Worm (Caenorhabditis elegans) whole organism, mixed stage, embryonic: Measurements from ENCODE around the gene T24C4.3.

Experiments used
- bed-3 ChIP-seq: fragments of 200-800 bp; sonication (Bioruptor generic); optimal IDR thresholded peaks from 3 replicates; lab custom pipeline; 2018; ENCODE audit warnings: mild to moderate bottlenecking, missing genetic modification characterization, moderate library complexity, missing compliant biosample characterization
- ceh-43 ChIP-seq: fragments of 200-800 bp; sonication (Bioruptor generic); optimal IDR thresholded peaks from 2 replicates; lab custom pipeline; 2018; ENCODE audit warnings: mild to moderate bottlenecking, missing genetic modification characterization, moderate library complexity, missing compliant biosample characterization
- ceh-83 ChIP-seq: fragments of 200-800 bp; sonication (Bioruptor generic); optimal IDR thresholded peaks from 2 replicates; lab custom pipeline; 2018; ENCODE audit warnings: mild to moderate bottlenecking, missing genetic modification characterization, missing compliant biosample characterization
- ces-1 ChIP-seq: fragments of 150-350 bp; optimal IDR thresholded peaks from 2 replicates; lab custom pipeline; 2014; ENCODE audit warnings: missing biosample characterization, missing genetic modification reagents, missing genetic modification characterization
- drap-1 ChIP-seq: fragments of 200-800 bp; sonication (Bioruptor generic); optimal IDR thresholded peaks from 3 replicates; lab custom pipeline; 2018; ENCODE audit warnings: mild to moderate bottlenecking, missing genetic modification characterization, missing compliant biosample characterization
- elt-1 ChIP-seq: sonication (generic microtip); optimal IDR thresholded peaks from 2 replicates; lab custom pipeline; 2017; ENCODE audit warnings: missing genetic modification characterization, mild to moderate bottlenecking, missing compliant biosample characterization, antibody characterized with exemption, moderate library complexity, borderline replicate concordance; ENCODE audit not compliant: insufficient read depth
- elt-3 ChIP-seq: fragments of 150-350 bp; optimal IDR thresholded peaks from 2 replicates; lab custom pipeline; 2014; ENCODE audit warnings: missing biosample characterization, missing genetic modification characterization
- flh-1 ChIP-seq: fragments of 200-800 bp; sonication (Bioruptor generic); optimal IDR thresholded peaks from 2 replicates; lab custom pipeline; 2018; ENCODE audit warnings: mild to moderate bottlenecking, missing genetic modification characterization, moderate library complexity, missing compliant biosample characterization
- ham-2 ChIP-seq: fragments of 200-800 bp; sonication (Bioruptor generic); optimal IDR thresholded peaks from 2 replicates; lab custom pipeline; 2018; ENCODE audit warnings: mild to moderate bottlenecking, missing genetic modification characterization, missing compliant biosample characterization
- hlh-1 ChIP-seq: fragments of 150-350 bp; optimal IDR thresholded peaks from 2 replicates; lab custom pipeline; 2014; ENCODE audit warnings: missing biosample characterization, missing genetic modification reagents, missing genetic modification characterization
- lin-13 ChIP-seq: fragments of 150-350 bp; optimal IDR thresholded peaks from 2 replicates; lab custom pipeline; 2014; ENCODE audit warnings: missing biosample characterization, missing genetic modification characterization
- lin-32 ChIP-seq: fragments of 200-800 bp; sonication (Bioruptor generic); optimal IDR thresholded peaks from 2 replicates; lab custom pipeline; 2018; ENCODE audit warnings: mild to moderate bottlenecking, missing genetic modification characterization, missing compliant biosample characterization
- lsy-2 ChIP-seq: fragments of 150-350 bp; optimal IDR thresholded peaks from 2 replicates; lab custom pipeline; 2014; ENCODE audit warnings: missing biosample characterization, missing genetic modification characterization
- mab-5 ChIP-seq: fragments of 150-350 bp; optimal IDR thresholded peaks from 2 replicates; lab custom pipeline; 2014; ENCODE audit warnings: missing biosample characterization, missing genetic modification characterization
- mep-1 ChIP-seq: fragments of 150-350 bp; optimal IDR thresholded peaks from 2 replicates; lab custom pipeline; 2017; ENCODE audit warnings: missing biosample characterization, missing genetic modification reagents, missing genetic modification characterization, inconsistent platforms
- nhr-12 ChIP-seq: fragments of 150-350 bp; optimal IDR thresholded peaks from 2 replicates; lab custom pipeline; 2014; ENCODE audit warnings: missing biosample characterization, missing genetic modification characterization
- nhr-2 ChIP-seq: fragments of 150-350 bp; optimal IDR thresholded peaks from 2 replicates; lab custom pipeline; 2014; ENCODE audit warnings: missing biosample characterization, missing genetic modification characterization
- nhr-237 ChIP-seq: fragments of 150-350 bp; optimal IDR thresholded peaks from 2 replicates; lab custom pipeline; 2014; ENCODE audit warnings: missing biosample characterization, missing genetic modification characterization
- nhr-76 ChIP-seq: sonication (generic microtip); optimal IDR thresholded peaks from 2 replicates; lab custom pipeline; 2017; ENCODE audit warnings: missing biosample characterization, missing genetic modification characterization
- pha-4 ChIP-seq: fragments of 150-350 bp; optimal IDR thresholded peaks from 2 replicates; lab custom pipeline; 2018; ENCODE audit warnings: missing biosample characterization, missing genetic modification reagents, missing genetic modification characterization
- sem-2 ChIP-seq: fragments of 200-800 bp; sonication (Bioruptor generic); optimal IDR thresholded peaks from 2 replicates; lab custom pipeline; 2018; ENCODE audit warnings: mild to moderate bottlenecking, missing genetic modification characterization, missing compliant biosample characterization
- snpc-4 ChIP-seq: fragments of 150-350 bp; optimal IDR thresholded peaks from 2 replicates; lab custom pipeline; 2014; ENCODE audit warnings: missing biosample characterization, missing genetic modification characterization
- sptf-1 ChIP-seq: sonication (generic microtip); optimal IDR thresholded peaks from 2 replicates; lab custom pipeline; 2017; ENCODE audit warnings: mild to moderate bottlenecking, missing genetic modification characterization, moderate library complexity, missing compliant biosample characterization
- tbx-8 ChIP-seq: fragments of 200-800 bp; sonication (Bioruptor generic); optimal IDR thresholded peaks from 2 replicates; lab custom pipeline; 2018; ENCODE audit warnings: mild to moderate bottlenecking, missing genetic modification characterization, moderate library complexity, missing compliant biosample characterization
- unc-120 ChIP-seq: sonication (generic microtip); optimal IDR thresholded peaks from 2 replicates; lab custom pipeline; 2017; ENCODE audit warnings: missing genetic modification characterization, missing compliant biosample characterization; ENCODE audit not compliant: poor library complexity, severe bottlenecking
- unc-39 ChIP-seq: fragments of 150-350 bp; optimal IDR thresholded peaks from 2 replicates; lab custom pipeline; 2014; ENCODE audit warnings: missing biosample characterization, missing genetic modification characterization
- unc-62 ChIP-seq: fragments of 150-350 bp; optimal IDR thresholded peaks from 2 replicates; lab custom pipeline; 2014; ENCODE audit warnings: missing biosample characterization, missing genetic modification reagents, missing genetic modification characterization
- zip-8 ChIP-seq: fragments of 150-350 bp; optimal IDR thresholded peaks from 2 replicates; lab custom pipeline; 2014; ENCODE audit warnings: missing biosample characterization, missing genetic modification characterization

Gene T24C4.3

DNA sequence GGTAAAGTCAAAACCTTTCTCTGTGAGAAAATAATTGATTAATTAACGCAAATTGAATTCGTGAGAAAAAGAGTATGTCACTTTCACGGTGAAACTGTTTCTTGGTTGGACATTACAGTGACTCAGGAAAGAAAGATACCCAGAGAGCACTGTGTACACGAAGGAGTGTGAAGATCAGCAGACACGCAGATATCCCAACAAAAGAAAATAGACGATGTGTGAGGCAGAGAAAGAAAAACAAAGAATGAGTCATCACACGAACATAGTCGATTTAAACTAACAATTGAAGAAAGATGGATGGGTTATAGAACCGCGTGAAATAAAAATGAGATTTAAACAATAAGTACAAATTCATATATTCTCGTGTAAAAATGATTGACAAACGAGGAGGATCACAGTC is 35.7 kb upstream of the T24C4.3 start:
- TF ChIP-seq nhr-237, result peak; percentile 24
- no peak for TF ChIP-seq unc-39
- no peak for TF ChIP-seq mab-5 (tag; lab: Kevin White, UChicago)
- TF ChIP-seq pha-4, result peak; percentile 60
- no peak for TF ChIP-seq hlh-1 (tag; lab: Kevin White, UChicago)
- TF ChIP-seq unc-120 (tag; lab: Kevin White, UChicago), result no peak
- TF ChIP-seq elt-1 (tag; lab: Kevin White, UChicago), result no peak
- no peak for TF ChIP-seq lin-32 (GFP tag; lab: Kevin White, UChicago)

DNA sequence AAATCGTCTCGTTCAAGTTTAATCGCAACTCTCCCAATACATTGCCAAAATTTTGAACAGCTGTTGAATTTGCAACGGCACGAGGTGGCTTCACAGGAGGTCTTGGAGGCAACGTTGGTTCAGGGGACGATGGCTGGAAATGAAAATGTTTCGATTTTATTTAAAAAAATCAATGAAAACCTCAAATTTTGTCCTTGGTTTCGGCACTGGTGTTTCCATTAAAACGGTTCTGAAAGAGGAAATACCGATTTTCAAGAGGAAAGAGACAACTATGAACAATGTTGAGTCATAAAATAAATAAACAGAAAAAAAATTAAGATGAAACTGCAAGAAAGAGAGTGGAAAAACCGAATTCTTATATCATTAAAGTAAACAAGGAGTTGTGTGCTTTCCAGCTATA is 35.0 kb upstream of the T24C4.3 start, which contains the start of gene F23H11.4:
Gene F23H11.4, minus strand, starts transcription at position 229 of the 400 bp plus-strand sequence.
- TF ChIP-seq unc-62 (no peak), nhr-76 (tag; lab: Kevin White, UChicago) (no peak), flh-1 (GFP tag; lab: Kevin White, UChicago) (no peak), mep-1 (no peak), mab-5 (tag; lab: Kevin White, UChicago) (no peak), lin-13 (tag; lab: Kevin White, UChicago) (no peak), pha-4 (no peak), nhr-237 (no peak), ceh-43 (GFP tag; lab: Kevin White, UChicago) (no peak)

DNA sequence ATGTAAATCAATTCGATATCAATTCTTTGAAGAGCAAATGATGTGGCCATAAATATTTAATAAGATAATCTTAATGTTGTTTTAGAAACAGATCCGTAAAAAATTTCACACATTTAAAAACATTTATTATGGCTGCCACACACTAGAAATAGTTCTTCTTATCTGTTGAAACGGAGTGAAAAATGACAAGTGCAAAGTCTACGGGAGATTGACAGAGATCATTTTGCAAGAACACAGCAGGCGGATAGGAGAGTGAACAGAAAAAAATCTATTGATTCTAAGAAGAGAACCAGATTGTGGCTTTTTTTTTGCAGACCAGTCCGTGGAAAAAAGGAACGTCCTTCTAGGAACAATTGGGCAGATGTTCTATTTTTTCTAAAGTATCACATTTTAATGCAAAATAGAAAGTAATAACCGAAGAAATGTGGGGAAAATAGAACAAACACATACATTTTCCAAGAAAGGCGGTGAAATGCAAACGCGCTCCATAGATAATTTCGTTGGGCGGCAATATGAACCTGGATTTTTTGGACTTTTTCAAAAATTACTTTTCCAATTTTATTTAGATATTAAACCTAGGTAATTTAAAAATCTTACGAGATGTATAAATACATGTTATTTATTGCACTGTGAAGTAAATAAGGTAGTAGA is 29.5 kb upstream of the T24C4.3 start:
- TF ChIP-seq elt-1 (tag; lab: Kevin White, UChicago), result no peak
- no peak for TF ChIP-seq ces-1 (GFP tag; lab: Kevin White, UChicago)
- TF ChIP-seq unc-39, result no peak
- no peak for TF ChIP-seq nhr-12 (tag; lab: Kevin White, UChicago)
- TF ChIP-seq unc-62, result no peak

DNA sequence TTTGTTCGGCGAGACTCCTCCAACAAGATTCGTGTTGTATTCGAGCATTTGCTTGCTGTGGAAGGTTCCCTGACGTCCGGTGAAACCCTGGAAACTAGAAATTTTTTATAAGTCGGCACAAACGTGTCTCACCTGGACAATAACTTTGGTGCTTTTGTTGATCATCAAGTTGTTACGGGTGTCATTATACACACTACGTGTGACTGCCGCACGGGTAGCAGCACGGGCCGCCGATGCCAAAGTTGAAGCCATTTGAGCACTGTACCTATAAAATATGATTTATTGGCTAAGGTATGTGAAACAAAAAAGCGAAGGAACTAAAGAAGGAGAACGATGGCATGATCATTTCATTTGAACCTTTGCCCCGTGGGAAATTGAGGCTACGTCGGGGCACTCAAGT is 28.9 kb upstream of the T24C4.3 start, which contains the start of gene sucl-2:
Gene sucl-2, minus strand, starts transcription at position 265 of the 400 bp plus-strand sequence.
- no peak for TF ChIP-seq sptf-1 (tag; lab: Kevin White, UChicago)
- no peak for TF ChIP-seq tbx-8 (GFP tag; lab: Kevin White, UChicago)

ce11 chrIII:900134-900533 is 27.9 kb upstream of the T24C4.3 start:
- TF ChIP-seq nhr-237 (no peak), elt-3 (tag; lab: Kevin White, UChicago) (no peak), ceh-83 (GFP tag; lab: Kevin White, UChicago) (no peak), nhr-76 (tag; lab: Kevin White, UChicago) (no peak), tbx-8 (GFP tag; lab: Kevin White, UChicago) (no peak), zip-8 (no peak), snpc-4 (tag; lab: Kevin White, UChicago) (no peak), bed-3 (no peak), unc-62 (no peak), ham-2 (GFP tag; lab: Kevin White, UChicago) (no peak), mab-5 (tag; lab: Kevin White, UChicago) (no peak), drap-1 (GFP tag; lab: Kevin White, UChicago) (no peak)

DNA sequence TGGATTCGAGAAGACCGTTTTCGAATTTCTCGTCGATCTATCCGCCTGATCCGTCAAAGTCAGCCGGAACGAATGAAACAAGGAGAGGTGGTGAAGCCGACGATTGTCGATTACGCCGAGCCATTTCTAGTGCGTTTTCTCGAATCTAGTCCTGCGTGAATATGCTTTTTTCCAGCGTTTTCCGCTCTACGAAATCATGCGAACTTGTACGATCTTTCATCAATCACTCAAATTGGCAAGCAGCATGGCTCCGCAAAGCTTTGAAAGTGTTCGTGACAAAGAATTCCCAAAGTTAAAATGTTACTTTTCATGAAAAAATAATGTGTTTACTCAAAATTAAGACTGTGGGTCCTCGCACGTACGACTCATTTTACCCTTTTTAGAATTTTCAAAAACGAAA is 24.6 kb upstream of the T24C4.3 start:
- TF ChIP-seq pha-4 (no peak), ham-2 (GFP tag; lab: Kevin White, UChicago) (no peak), hlh-1 (tag; lab: Kevin White, UChicago) (no peak), lsy-2 (tag; lab: Kevin White, UChicago) (no peak), zip-8 (no peak), unc-62 (no peak), nhr-2 (tag; lab: Kevin White, UChicago) (no peak)

DNA sequence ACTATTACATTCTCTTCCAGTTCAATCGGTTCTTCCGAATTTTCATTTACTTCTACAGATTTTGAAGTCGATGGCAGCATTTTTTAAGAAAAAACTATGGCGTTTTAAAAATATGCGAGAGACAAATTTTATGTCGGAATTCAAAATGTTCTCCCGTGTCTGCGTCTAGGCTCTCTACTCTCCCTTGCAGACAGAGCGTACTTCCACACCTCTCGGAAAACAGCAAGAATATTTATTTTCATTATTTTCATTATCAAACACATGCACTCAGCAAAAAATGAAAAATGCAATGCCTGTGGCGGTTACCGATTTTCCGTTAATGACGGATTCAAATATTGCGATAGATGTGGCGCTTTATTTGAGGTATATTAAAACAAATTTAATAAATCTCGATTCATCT is 23.3 kb upstream of the T24C4.3 start, which contains the start of the genes ztf-18 and F23H11.2:
Gene ztf-18, minus strand, starts transcription at position 188 of the 400 bp plus-strand sequence.
Gene F23H11.2, plus strand, starts transcription at position 223 of the 400 bp plus-strand sequence.
- TF ChIP-seq hlh-1 (tag; lab: Kevin White, UChicago) (peak; percentile 18), sem-2 (GFP tag; lab: Kevin White, UChicago) (no peak)
- TF ChIP-seq, all 35 proteins: peak for 1
